Worm (Caenorhabditis elegans) whole organism, L3 larva: ENCODE measurements around the gene dcn-1.

Source experiments
- ZK546.5 ChIP-seq: sonication (generic microtip); optimal IDR thresholded peaks from 2 replicates; lab custom pipeline; 2017; ENCODE audit warnings: missing biosample characterization, missing genetic modification characterization
- aly-2 ChIP-seq: fragments of 150-350 bp; optimal IDR thresholded peaks from 2 replicates; lab custom pipeline; 2014; ENCODE audit warnings: missing biosample characterization, missing genetic modification characterization
- ceh-9 ChIP-seq: sonication (generic microtip); optimal IDR thresholded peaks from 2 replicates; lab custom pipeline; 2018; ENCODE audit warnings: missing biosample characterization, missing genetic modification characterization
- egl-5 ChIP-seq: fragments of 150-350 bp; optimal IDR thresholded peaks from 2 replicates; lab custom pipeline; 2017; ENCODE audit warnings: missing biosample characterization, missing genetic modification reagents, missing genetic modification characterization, inconsistent platforms
- elt-2 ChIP-seq: sonication (generic microtip); optimal IDR thresholded peaks from 2 replicates; lab custom pipeline; 2016; ENCODE audit warnings: missing genetic modification reagents, mild to moderate bottlenecking, missing genetic modification characterization, missing compliant biosample characterization
- elt-3 ChIP-seq, 3 experiments: fragments of 150-350 bp in 1 of 3; sonication (generic microtip) in 2 of 3; optimal IDR thresholded peaks; 2 replicates in 2 of 3; 4 replicates in 1 of 3; lab custom pipeline; 2014 to 2017; ENCODE audit warnings: missing biosample characterization in 3 of 3, missing genetic modification characterization in 3 of 3
- hmg-11 ChIP-seq: sonication (generic microtip); optimal IDR thresholded peaks from 2 replicates; lab custom pipeline; 2016; ENCODE audit warnings: missing genetic modification characterization, missing compliant biosample characterization
- jun-1 ChIP-seq: fragments of 150-350 bp; optimal IDR thresholded peaks from 2 replicates; lab custom pipeline; 2014; ENCODE audit warnings: missing biosample characterization, missing genetic modification reagents, missing genetic modification characterization
- mdl-1 ChIP-seq: fragments of 150-350 bp; optimal IDR thresholded peaks from 2 replicates; lab custom pipeline; 2014; ENCODE audit warnings: missing biosample characterization, missing genetic modification characterization
- mml-1 ChIP-seq: fragments of 150-350 bp; sonication (generic microtip); optimal IDR thresholded peaks from 3 replicates; lab custom pipeline; 2014; ENCODE audit warnings: missing biosample characterization, missing genetic modification characterization
- nfya-1 ChIP-seq: sonication (generic microtip); optimal IDR thresholded peaks from 2 replicates; lab custom pipeline; 2017; ENCODE audit warnings: missing genetic modification characterization, mild to moderate bottlenecking, missing compliant biosample characterization, antibody characterized with exemption, moderate library complexity; ENCODE audit not compliant: insufficient read depth
- nhr-12 ChIP-seq: fragments of 150-350 bp; optimal IDR thresholded peaks from 2 replicates; lab custom pipeline; 2014; ENCODE audit warnings: missing biosample characterization, missing genetic modification characterization
- nhr-25 ChIP-seq: sonication (generic microtip); optimal IDR thresholded peaks from 2 replicates; lab custom pipeline; 2017; ENCODE audit warnings: missing biosample characterization, missing genetic modification characterization
- nhr-67 ChIP-seq: fragments of 150-350 bp; optimal IDR thresholded peaks from 2 replicates; lab custom pipeline; 2014; ENCODE audit warnings: missing biosample characterization, missing genetic modification characterization
- nhr-76 ChIP-seq: fragments of 150-350 bp; sonication (generic microtip); optimal IDR thresholded peaks from 5 replicates; lab custom pipeline; 2014; ENCODE audit warnings: missing biosample characterization, missing genetic modification characterization
- pha-4 ChIP-seq: fragments of 150-350 bp; optimal IDR thresholded peaks from 2 replicates; lab custom pipeline; 2014; ENCODE audit warnings: missing biosample characterization, missing genetic modification reagents, missing genetic modification characterization
- pqm-1 ChIP-seq: fragments of 150-350 bp; optimal IDR thresholded peaks from 2 replicates; lab custom pipeline; 2017; ENCODE audit warnings: missing biosample characterization, missing genetic modification characterization, inconsistent platforms
- skn-1 ChIP-seq: fragments of 150-350 bp; optimal IDR thresholded peaks from 2 replicates; lab custom pipeline; 2014; ENCODE audit warnings: missing biosample characterization, missing genetic modification characterization
- unc-39 ChIP-seq: sonication (generic microtip); optimal IDR thresholded peaks from 4 replicates; lab custom pipeline; 2017; ENCODE audit warnings: missing biosample characterization, missing genetic modification characterization
- unc-62 ChIP-seq: fragments of 150-350 bp; sonication (generic microtip); optimal IDR thresholded peaks from 4 replicates; lab custom pipeline; 2014; ENCODE audit warnings: missing biosample characterization, missing genetic modification reagents, missing genetic modification characterization
- zag-1 ChIP-seq: fragments of 150-350 bp; optimal IDR thresholded peaks from 2 replicates; lab custom pipeline; 2014; ENCODE audit warnings: missing biosample characterization, missing genetic modification characterization
- ztf-11 ChIP-seq: fragments of 150-350 bp; optimal IDR thresholded peaks from 2 replicates; lab custom pipeline; 2014; ENCODE audit warnings: missing biosample characterization, missing genetic modification characterization
- ztf-4 ChIP-seq: fragments of 150-350 bp; optimal IDR thresholded peaks from 2 replicates; lab custom pipeline; 2014; ENCODE audit warnings: missing biosample characterization, missing genetic modification characterization

Gene dcn-1

ce11 chrIII:4362332-4362731 is 48.6 kb downstream of the dcn-1 start:
- TF ChIP-seq unc-39 (tag; lab: Kevin White, UChicago) (no peak), mdl-1 (no peak), ZK546.5 (no peak), pqm-1 (tag; lab: Kevin White, UChicago) (no peak), nhr-25 (peak; percentile 10), aly-2 (no peak), elt-2 (peak; percentile 24), nhr-12 (no peak), nfya-1 (tag; lab: Kevin White, UChicago) (peak; percentile 31), elt-3 (tag; optimal IDR thresholded peaks at IDR 0.05; lab: Kevin White, UChicago) (no peak), zag-1 (tag; lab: Kevin White, UChicago) (no peak), ztf-4 (tag; lab: Kevin White, UChicago) (no peak), ceh-9 (tag; lab: Kevin White, UChicago) (no peak), unc-62 (GFP tag; lab: Kevin White, UChicago) (no peak), ztf-11 (no peak), skn-1 (tag; lab: Kevin White, UChicago) (no peak), egl-5 (tag; lab: Kevin White, UChicago) (no peak), mml-1 (no peak)

DNA sequence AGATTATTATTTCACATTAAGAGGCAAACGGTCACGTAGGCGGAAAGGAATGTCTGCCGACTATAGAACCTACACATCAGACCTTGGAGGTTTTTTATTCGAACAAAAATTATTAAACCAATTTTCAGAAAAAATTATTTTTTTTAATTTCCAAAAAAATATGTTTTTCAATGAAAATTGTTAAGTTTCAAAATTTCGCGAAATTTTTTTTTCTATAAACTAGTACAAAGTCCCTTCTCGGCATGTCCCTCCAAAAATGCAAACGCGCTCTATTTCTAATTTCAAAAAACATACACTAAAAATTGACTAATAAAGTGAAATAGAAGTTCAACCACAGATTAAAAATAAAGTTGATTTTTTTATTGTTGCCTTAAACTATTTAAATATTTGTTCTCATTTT is 51.3 kb downstream of the dcn-1 start, which contains the start of gene ckb-1:
Gene ckb-1 (plus strand): TSS at position 301 of the 400 bp plus-strand sequence.
- TF ChIP-seq nhr-76 (tag; lab: Kevin White, UChicago), result no peak
- TF ChIP-seq skn-1 (tag; lab: Kevin White, UChicago), result no peak
- TF ChIP-seq pqm-1 (tag; lab: Kevin White, UChicago), result no peak
- peak; percentile 10 for TF ChIP-seq pha-4 (tag; lab: Kevin White, UChicago)
- no peak for TF ChIP-seq nhr-67 (tag; lab: Kevin White, UChicago)
- no peak for TF ChIP-seq nfya-1 (tag; lab: Kevin White, UChicago)
- TF ChIP-seq hmg-11 (tag; lab: Kevin White, UChicago), result peak; percentile 7
- TF ChIP-seq jun-1 (tag; lab: Kevin White, UChicago), result no peak
- TF ChIP-seq, all 47 proteins: peak for 2
